Worm (Caenorhabditis elegans) whole organism, midembryonic: ENCODE measurements around the gene luc-7L3.
A peak's percentile ranks its signal among the peaks of the same experiment; 100 is the strongest.

Source experiments
- T22C8.4 ChIP-seq: fragments of 200-800 bp; sonication (Bioruptor generic); IDR thresholded peaks from 2 replicates; pipeline ENCODE4 v1.3.6; 2022; ENCODE audit warnings: missing genetic modification characterization, missing compliant biosample characterization
- cog-1 ChIP-seq: sonication (generic microtip); optimal IDR thresholded peaks from 2 replicates; lab custom pipeline; 2016; ENCODE audit warnings: missing genetic modification characterization, missing compliant biosample characterization
- flt-1 ChIP-seq: fragments of 200-800 bp; sonication (Bioruptor generic); IDR thresholded peaks from 2 replicates; pipeline ENCODE4 v1.3.6; 2022; ENCODE audit warnings: missing genetic modification characterization, missing compliant biosample characterization
- klf-2 ChIP-seq: fragments of 200-800 bp; sonication (Bioruptor generic); conservative IDR thresholded peaks from 2 replicates; pipeline ENCODE4 v1.3.6; 2022; ENCODE audit warnings: missing genetic modification reagents, missing genetic modification characterization, missing compliant biosample characterization
- med-1 ChIP-seq: sonication (generic microtip); optimal IDR thresholded peaks from 2 replicates; lab custom pipeline; 2017; ENCODE audit warnings: missing genetic modification characterization, mild to moderate bottlenecking, missing compliant biosample characterization, antibody characterized with exemption, missing genetic modification reagents; ENCODE audit not compliant: insufficient read depth
- ref-1 ChIP-seq: fragments of 200-800 bp; sonication (Bioruptor generic); conservative IDR thresholded peaks from 2 replicates; pipeline ENCODE4 v1.3.6; 2022; ENCODE audit warnings: missing genetic modification reagents, missing genetic modification characterization, missing compliant biosample characterization
- ztf-23 ChIP-seq: fragments of 200-800 bp; sonication (Bioruptor generic); IDR thresholded peaks from 2 replicates; pipeline ENCODE4 v1.3.6; 2022; ENCODE audit warnings: missing genetic modification reagents, missing genetic modification characterization, missing compliant biosample characterization
- ztf-29 ChIP-seq: fragments of 200-800 bp; sonication (Bioruptor generic); IDR thresholded peaks from 2 replicates; pipeline ENCODE4 v1.3.6; 2022; ENCODE audit warnings: missing genetic modification reagents, missing genetic modification characterization, missing compliant biosample characterization

- TF ChIP-seq cog-1 (tag; lab: Kevin White, UChicago), result no peak
- TF ChIP-seq med-1 (GFP tag; lab: Kevin White, UChicago), result no peak
- TF ChIP-seq ztf-29 (GFP tag; lab: Robert Waterston, UW), result no peak
- TF ChIP-seq T22C8.4 (GFP tag; lab: Robert Waterston, UW), result no peak
- TF ChIP-seq ref-1 (GFP tag; lab: Robert Waterston, UW), result no peak
- peak; percentile 61; the same call in 1 of the 2 replicates for TF ChIP-seq ztf-23 (GFP tag; lab: Robert Waterston, UW)
- TF ChIP-seq klf-2, result no peak
- TF ChIP-seq flt-1, result no peak
Observed at ce11 chrII:122008-122407, 24.2 kb upstream of the luc-7L3 start.
